Fruit fly (Drosophila melanogaster) whole organism, adult: ENCODE measurements around the gene shv.

ENCODE experiments used
- CG12768 ChIP-seq: fragments of 200-800 bp; sonication (Bioruptor generic); optimal IDR thresholded peaks from 2 replicates; lab custom pipeline; 2017; ENCODE audit warnings: missing biosample characterization, missing genetic modification characterization, mild to moderate bottlenecking, moderate library complexity, missing genetic modification reagents
- CG14711 ChIP-seq: fragments of 200-800 bp; sonication (Bioruptor generic); optimal IDR thresholded peaks from 2 replicates; lab custom pipeline; 2018; ENCODE audit warnings: missing biosample characterization, mild to moderate bottlenecking, missing genetic modification characterization, moderate library complexity
- CG33017 ChIP-seq: fragments of 200-800 bp; sonication (Bioruptor generic); optimal IDR thresholded peaks from 2 replicates; lab custom pipeline; 2018; ENCODE audit warnings: missing biosample characterization, mild to moderate bottlenecking, missing genetic modification characterization, moderate library complexity
- CG7045 ChIP-seq: fragments of 200-800 bp; sonication (Bioruptor generic); optimal IDR thresholded peaks from 2 replicates; lab custom pipeline; 2017; ENCODE audit warnings: missing biosample characterization, mild to moderate bottlenecking, missing genetic modification characterization
- Crg-1 ChIP-seq: fragments of 200-800 bp; sonication (Bioruptor generic); optimal IDR thresholded peaks from 2 replicates; lab custom pipeline; 2016; ENCODE audit warnings: missing biosample characterization, missing genetic modification characterization
- bab1 ChIP-seq: fragments of 200-800 bp; sonication (Bioruptor generic); optimal IDR thresholded peaks from 3 replicates; lab custom pipeline; 2019; ENCODE audit warnings: missing biosample characterization, mild to moderate bottlenecking, missing genetic modification characterization, moderate library complexity
- cic ChIP-seq: fragments of 200-800 bp; sonication (Bioruptor generic); optimal IDR thresholded peaks from 2 replicates; lab custom pipeline; 2017; ENCODE audit warnings: missing biosample characterization, mild to moderate bottlenecking, missing genetic modification characterization, moderate library complexity
- kay ChIP-seq: fragments of 200-800 bp; sonication (Bioruptor generic); peaks from one replicate; lab custom pipeline; 2016; ENCODE audit warnings: missing biosample characterization, missing genetic modification characterization, borderline replicate concordance

dm6 chr2L:431629-431984, 21.3 kb upstream of the shv start:
- TF ChIP-seq kay (GFP tag; lab: Kevin White, UChicago) (no peak), bab1 (no peak), CG12768 (no peak), CG7045 (no peak), CG14711 (no peak), cic (GFP tag; lab: Kevin White, UChicago) (no peak), Crg-1 (GFP tag; lab: Kevin White, UChicago) (no peak), CG33017 (tag; lab: Kevin White, UChicago) (no peak)
